Fruit fly (Drosophila melanogaster) whole organism, prepupa: ENCODE data around the gene CG10298.

Source experiments
- CG11294 ChIP-seq: fragments of 200-800 bp; sonication (Bioruptor generic); IDR thresholded peaks from 2 replicates; pipeline ENCODE4 v1.3.6; 2022; ENCODE audit warnings: missing biosample characterization, missing genetic modification characterization
- CG11762 ChIP-seq: fragments of 200-800 bp; sonication (Bioruptor generic); optimal IDR thresholded peaks from 3 replicates; lab custom pipeline; 2016; ENCODE audit warnings: missing biosample characterization, missing genetic modification characterization; ENCODE audit not compliant: insufficient read depth
- CG11902 ChIP-seq: fragments of 200-800 bp; sonication (Bioruptor generic); optimal IDR thresholded peaks from 3 replicates; lab custom pipeline; 2016; ENCODE audit warnings: missing biosample characterization, missing genetic modification characterization
- CG15336 ChIP-seq: fragments of 200-800 bp; sonication (Bioruptor generic); IDR thresholded peaks from 2 replicates; pipeline ENCODE4 v1.3.6; 2022; ENCODE audit warnings: missing biosample characterization, missing genetic modification characterization
- CG1621 ChIP-seq: fragments of 200-800 bp; sonication (Bioruptor generic); optimal IDR thresholded peaks from 3 replicates; lab custom pipeline; 2018; ENCODE audit warnings: missing biosample characterization, mild to moderate bottlenecking, missing genetic modification characterization
- CG3032 ChIP-seq: fragments of 200-800 bp; optimal IDR thresholded peaks from 2 replicates; lab custom pipeline; 2019; ENCODE audit warnings: missing biosample characterization, mild to moderate bottlenecking, missing genetic modification characterization, moderate library complexity
- CG31627 ChIP-seq: fragments of 200-800 bp; sonication (Bioruptor generic); optimal IDR thresholded peaks from 3 replicates; lab custom pipeline; 2016; ENCODE audit warnings: missing biosample characterization, missing genetic modification characterization
- CG32006 ChIP-seq: fragments of 200-800 bp; sonication (Bioruptor generic); optimal IDR thresholded peaks from 3 replicates; lab custom pipeline; 2017; ENCODE audit warnings: missing biosample characterization, mild to moderate bottlenecking, missing genetic modification characterization
- CG34406 ChIP-seq: fragments of 200-800 bp; sonication (Bioruptor generic); optimal IDR thresholded peaks from 3 replicates; lab custom pipeline; 2016; ENCODE audit warnings: missing biosample characterization, missing genetic modification characterization
- CG3919 ChIP-seq: fragments of 200-800 bp; sonication (Bioruptor generic); optimal IDR thresholded peaks from 3 replicates; lab custom pipeline; 2016; ENCODE audit warnings: missing biosample characterization, missing genetic modification characterization
- CG4318 ChIP-seq: fragments of 200-800 bp; sonication (Bioruptor generic); optimal IDR thresholded peaks from 3 replicates; lab custom pipeline; 2017; ENCODE audit warnings: missing biosample characterization, mild to moderate bottlenecking, missing genetic modification characterization
- CG6163 ChIP-seq: fragments of 200-800 bp; sonication (Bioruptor generic); IDR thresholded peaks from 3 replicates; pipeline ENCODE4 v1.3.6; 2022; ENCODE audit warnings: missing biosample characterization, missing genetic modification characterization
- CG6792 ChIP-seq: fragments of 200-800 bp; sonication (Bioruptor generic); optimal IDR thresholded peaks from 3 replicates; lab custom pipeline; 2016; ENCODE audit warnings: missing biosample characterization, missing genetic modification characterization
- CG6854 ChIP-seq: fragments of 200-800 bp; sonication (Bioruptor generic); optimal IDR thresholded peaks from 2 replicates; lab custom pipeline; 2017; ENCODE audit warnings: missing biosample characterization, mild to moderate bottlenecking, missing genetic modification characterization
- CG7368 ChIP-seq: fragments of 200-800 bp; sonication (Bioruptor generic); optimal IDR thresholded peaks from 3 replicates; lab custom pipeline; 2016; ENCODE audit warnings: missing biosample characterization, missing genetic modification characterization
- CG8119 ChIP-seq: fragments of 200-800 bp; sonication (Bioruptor generic); IDR thresholded peaks from 3 replicates; pipeline ENCODE4 v1.3.6; 2022; ENCODE audit warnings: missing biosample characterization, missing genetic modification characterization
- CG8319 ChIP-seq: fragments of 200-800 bp; sonication (Bioruptor generic); optimal IDR thresholded peaks from 3 replicates; lab custom pipeline; 2016; ENCODE audit warnings: missing biosample characterization, missing genetic modification characterization
- CG8632 ChIP-seq: fragments of 200-800 bp; sonication (Bioruptor generic); optimal IDR thresholded peaks from 3 replicates; lab custom pipeline; 2016; ENCODE audit warnings: missing biosample characterization, missing genetic modification characterization
- CG9139 ChIP-seq: fragments of 200-800 bp; sonication (Bioruptor generic); optimal IDR thresholded peaks from 3 replicates; lab custom pipeline; 2017; ENCODE audit warnings: missing biosample characterization, mild to moderate bottlenecking, missing genetic modification characterization
- Eip75B ChIP-seq: fragments of 200-800 bp; sonication (Bioruptor generic); optimal IDR thresholded peaks from 3 replicates; lab custom pipeline; 2016; ENCODE audit warnings: missing biosample characterization, missing genetic modification characterization
- Eip78C ChIP-seq: fragments of 200-800 bp; sonication (Bioruptor generic); peaks from one replicate; lab custom pipeline; 2016; ENCODE audit warnings: missing biosample characterization, missing genetic modification characterization
- Ets96B ChIP-seq: fragments of 200-800 bp; optimal IDR thresholded peaks from 2 replicates; lab custom pipeline; 2019; ENCODE audit warnings: missing biosample characterization, mild to moderate bottlenecking, missing genetic modification characterization, moderate library complexity
- Gug ChIP-seq: fragments of 200-800 bp; sonication (Bioruptor generic); IDR thresholded peaks from 2 replicates; pipeline ENCODE4 v1.3.6; 2022; ENCODE audit warnings: missing biosample characterization, missing genetic modification characterization
- Hr38 ChIP-seq: sonication (Bioruptor generic); optimal IDR thresholded peaks from 2 replicates; lab custom pipeline; 2016; ENCODE audit warnings: missing biosample characterization, missing genetic modification characterization
- Lpt ChIP-seq: fragments of 200-800 bp; sonication (Bioruptor generic); optimal IDR thresholded peaks from 3 replicates; lab custom pipeline; 2016; ENCODE audit warnings: missing biosample characterization, missing genetic modification characterization
- Sox102F ChIP-seq: fragments of 200-800 bp; sonication (Bioruptor generic); optimal IDR thresholded peaks from 2 replicates; lab custom pipeline; 2016; ENCODE audit warnings: missing biosample characterization, mild to moderate bottlenecking, missing genetic modification characterization
- Sox14 ChIP-seq: fragments of 200-800 bp; sonication (Bioruptor generic); optimal IDR thresholded peaks from 3 replicates; lab custom pipeline; 2016; ENCODE audit warnings: missing biosample characterization, missing genetic modification characterization
- Sox15 ChIP-seq: fragments of 200-800 bp; sonication (Bioruptor generic); optimal IDR thresholded peaks from 3 replicates; lab custom pipeline; 2016; ENCODE audit warnings: missing biosample characterization, missing genetic modification characterization
- achi ChIP-seq: fragments of 200-800 bp; sonication (Bioruptor generic); optimal IDR thresholded peaks from 3 replicates; lab custom pipeline; 2016; ENCODE audit warnings: missing biosample characterization, missing genetic modification characterization
- cyc ChIP-seq: fragments of 200-800 bp; sonication (Bioruptor generic); optimal IDR thresholded peaks from 3 replicates; lab custom pipeline; 2016; ENCODE audit warnings: missing biosample characterization, missing genetic modification characterization
- dac ChIP-seq: fragments of 200-800 bp; sonication (Bioruptor generic); optimal IDR thresholded peaks from 2 replicates; lab custom pipeline; 2017; ENCODE audit warnings: missing biosample characterization, mild to moderate bottlenecking, missing genetic modification characterization
- dsx ChIP-seq: fragments of 200-800 bp; optimal IDR thresholded peaks from 3 replicates; lab custom pipeline; 2019; ENCODE audit warnings: missing biosample characterization, mild to moderate bottlenecking, missing genetic modification characterization, moderate library complexity; ENCODE audit not compliant: poor library complexity, severe bottlenecking
- esn ChIP-seq: fragments of 200-800 bp; sonication (Bioruptor generic); optimal IDR thresholded peaks from 2 replicates; lab custom pipeline; 2016; ENCODE audit warnings: missing biosample characterization, mild to moderate bottlenecking, missing genetic modification characterization, moderate library complexity
- fd59A ChIP-seq: fragments of 200-800 bp; sonication (Bioruptor generic); optimal IDR thresholded peaks from 2 replicates; lab custom pipeline; 2017; ENCODE audit warnings: missing biosample characterization, mild to moderate bottlenecking, missing genetic modification characterization, missing genetic modification reagents
- fd85E ChIP-seq: fragments of 200-800 bp; sonication (Bioruptor generic); optimal IDR thresholded peaks from 3 replicates; lab custom pipeline; 2016; ENCODE audit warnings: missing biosample characterization, missing genetic modification characterization
- lz ChIP-seq: fragments of 200-800 bp; sonication (Bioruptor generic); optimal IDR thresholded peaks from 3 replicates; lab custom pipeline; 2016; ENCODE audit warnings: missing biosample characterization, missing genetic modification characterization
- net ChIP-seq: fragments of 200-800 bp; sonication (Bioruptor generic); optimal IDR thresholded peaks from 3 replicates; lab custom pipeline; 2016; ENCODE audit warnings: missing biosample characterization, missing genetic modification characterization
- spab ChIP-seq: fragments of 200-800 bp; sonication (Bioruptor generic); optimal IDR thresholded peaks from 2 replicates; lab custom pipeline; 2017; ENCODE audit warnings: missing biosample characterization, mild to moderate bottlenecking, missing genetic modification characterization, missing genetic modification reagents
- ss ChIP-seq, 2 experiments: fragments of 200-800 bp; sonication (Bioruptor generic); optimal IDR thresholded peaks; 2 replicates in 1 of 2; 3 replicates in 1 of 2; lab custom pipeline; 2017 to 2018; ENCODE audit warnings: mild to moderate bottlenecking in 2 of 2, missing biosample characterization in 2 of 2, missing genetic modification characterization in 2 of 2, moderate library complexity in 1 of 2
- topi ChIP-seq: fragments of 200-800 bp; sonication (Bioruptor generic); optimal IDR thresholded peaks from 3 replicates; lab custom pipeline; 2016; ENCODE audit warnings: missing biosample characterization, missing genetic modification characterization

Gene CG10298

DNA sequence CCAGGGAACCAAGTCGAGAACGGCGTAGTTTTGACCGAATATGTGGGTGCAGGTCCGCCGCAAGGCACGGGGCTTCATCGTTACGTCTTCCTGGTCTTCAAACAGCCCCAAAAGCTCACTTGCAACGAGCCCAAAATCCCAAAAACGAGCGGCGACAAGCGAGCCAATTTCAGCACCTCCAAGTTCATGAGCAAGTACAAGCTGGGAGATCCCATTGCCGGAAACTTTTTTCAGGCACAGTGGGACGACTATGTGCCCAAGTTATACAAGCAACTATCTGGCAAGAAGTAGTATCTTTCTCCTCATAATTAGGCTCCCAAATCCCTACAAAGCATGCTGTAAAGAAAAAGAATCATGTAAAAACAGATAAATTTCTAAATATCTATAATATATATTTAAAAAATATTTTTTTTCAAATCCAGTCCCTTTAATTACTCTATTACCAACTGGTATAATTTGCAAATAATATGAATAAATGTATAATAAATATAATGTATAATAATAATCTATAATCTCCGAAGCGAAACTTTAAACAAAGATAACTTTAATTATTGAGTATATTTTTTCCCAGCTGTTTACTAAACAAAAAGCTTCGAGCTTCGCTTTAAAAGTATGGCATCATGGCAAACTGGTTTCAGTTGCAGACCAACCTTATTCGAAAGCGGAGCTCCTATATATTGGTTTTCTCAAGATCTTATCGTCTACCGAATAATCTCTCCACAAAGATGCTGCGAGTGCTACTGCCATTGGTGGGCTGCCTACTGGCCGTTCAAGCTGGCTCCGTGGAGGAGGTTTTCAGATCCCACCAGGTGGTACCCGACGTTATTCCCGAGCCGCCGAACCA, 816 bp downstream of the CG10298 start, which contains the start of gene CG17919 (continued):
- TF ChIP-seq CG11902 (GFP tag; lab: Kevin White, UChicago) = no peak
- no peak for TF ChIP-seq Eip75B (GFP tag; lab: Kevin White, UChicago)
- no peak for TF ChIP-seq spab
- peak; percentile 13 for TF ChIP-seq CG31627 (GFP tag; lab: Kevin White, UChicago)
- TF ChIP-seq Gug (GFP tag; lab: Robert Waterston, UW) = no peak

- TF ChIP-seq CG3032 (tag; lab: Kevin White, UChicago) = peak; percentile 12
- TF ChIP-seq Eip75B (GFP tag; lab: Kevin White, UChicago) = no peak
- no peak for TF ChIP-seq fd85E (GFP tag; lab: Kevin White, UChicago)
- TF ChIP-seq cyc (GFP tag; lab: Kevin White, UChicago) = peak; percentile 8
- TF ChIP-seq esn = peak; percentile 3
- TF ChIP-seq Eip78C (GFP tag; lab: Kevin White, UChicago) = peak; percentile 49
- TF ChIP-seq CG31627 (GFP tag; lab: Kevin White, UChicago) = peak; percentile 3
- TF ChIP-seq Sox14 (GFP tag; lab: Kevin White, UChicago) = peak; percentile 48
- peak; percentile 3 for TF ChIP-seq dsx (GFP tag; lab: Kevin White, UChicago)
- no peak for TF ChIP-seq Sox102F
These were observed 3.0 kb downstream of the CG10298 start, which contains the start of the genes SmD2 and CG18048 for dm6 chr3R:6345814-6346213. TSS of gene SmD2 (minus strand) at chr3R:6345911. TSS of gene CG18048 (plus strand) at chr3R:6346111.

dm6 chr3R:6348943-6349342, 6.1 kb downstream of the CG10298 start, which contains the start of gene Hr83:
TSS of gene Hr83 (plus strand) at chr3R:6349243.
- TF ChIP-seq Sox15 = no peak
- no peak for TF ChIP-seq fd85E (GFP tag; lab: Kevin White, UChicago)
- TF ChIP-seq dac (GFP tag; lab: Kevin White, UChicago) = no peak
- no peak for TF ChIP-seq ss (GFP tag; optimal IDR thresholded peaks at IDR 0.05; lab: Kevin White, UChicago)
- no peak for TF ChIP-seq CG34406 (GFP tag; lab: Kevin White, UChicago)
- no peak for TF ChIP-seq CG7368 (GFP tag; lab: Kevin White, UChicago)
- no peak for TF ChIP-seq fd59A (GFP tag; lab: Kevin White, UChicago)

dm6 chr3R:6350755-6351154, 8.0 kb downstream of the CG10298 start, which contains the start of gene Pak:
TSS of gene Pak (plus strand) at chr3R:6350896.
- TF ChIP-seq CG8632 (GFP tag; lab: Kevin White, UChicago) = no peak
- TF ChIP-seq CG11762 (GFP tag; lab: Kevin White, UChicago) = no peak
- peak; percentile 70 for TF ChIP-seq dsx (GFP tag; lab: Kevin White, UChicago)
- TF ChIP-seq fd85E (GFP tag; lab: Kevin White, UChicago) = no peak
- TF ChIP-seq topi (GFP tag; lab: Kevin White, UChicago) = peak; percentile 19
- TF ChIP-seq net (GFP tag; lab: Kevin White, UChicago) = no peak
- TF ChIP-seq CG31627 (GFP tag; lab: Kevin White, UChicago) = peak; percentile 10
- no peak for TF ChIP-seq Lpt
- peak; percentile 3 for TF ChIP-seq achi (GFP tag; lab: Kevin White, UChicago)

- no peak for TF ChIP-seq CG34406 (GFP tag; lab: Kevin White, UChicago)
- TF ChIP-seq Ets96B (tag; lab: Kevin White, UChicago) = no peak
- TF ChIP-seq spab = no peak
- peak in 1 of 2 experiments; percentile 7 for TF ChIP-seq ss (GFP tag; optimal IDR thresholded peaks at IDR 0.05; lab: Kevin White, UChicago)
- TF ChIP-seq CG15336 (GFP tag; lab: Robert Waterston, UW) = no peak
- TF ChIP-seq CG4318 (GFP tag; lab: Kevin White, UChicago) = no peak
- TF ChIP-seq CG1621 (tag; lab: Kevin White, UChicago) = peak; percentile 37
- TF ChIP-seq fd85E (GFP tag; lab: Kevin White, UChicago) = no peak
- no peak for TF ChIP-seq CG11294 (GFP tag; lab: Robert Waterston, UW)
- TF ChIP-seq CG9139 (GFP tag; lab: Kevin White, UChicago) = peak; percentile 32
- TF ChIP-seq Eip78C (GFP tag; lab: Kevin White, UChicago) = peak; percentile 81
- no peak for TF ChIP-seq Eip75B (GFP tag; lab: Kevin White, UChicago)
- 0 out of 3 replicates have a peak, but pooled peaks have one; percentile 10 for TF ChIP-seq CG6163 (GFP tag; lab: Robert Waterston, UW)
- no peak for TF ChIP-seq Hr38
- no peak for TF ChIP-seq esn
- no peak for TF ChIP-seq lz (GFP tag; lab: Kevin White, UChicago)
- no peak for TF ChIP-seq CG8319
- TF ChIP-seq CG8119 (GFP tag; lab: Robert Waterston, UW) = 0 out of 3 replicates have a peak, but pooled peaks have one; percentile 36
- no peak for TF ChIP-seq CG6792 (GFP tag; lab: Kevin White, UChicago)
- peak; percentile 29 for TF ChIP-seq CG6854 (GFP tag; lab: Kevin White, UChicago)
- TF ChIP-seq Sox14 (GFP tag; lab: Kevin White, UChicago) = no peak
- TF ChIP-seq CG7368 (GFP tag; lab: Kevin White, UChicago) = no peak
- peak; percentile 22 for TF ChIP-seq CG32006 (GFP tag; lab: Kevin White, UChicago)
- peak; percentile 10 for TF ChIP-seq CG3919
These were observed 8.4 kb downstream of the CG10298 start for dm6 chr3R:6351181-6351580.
